Fruit fly (Drosophila melanogaster): ENCODE data around the gene Mtr3.

Gene Mtr3

dm6 chr3L:19929051-19929718 lies 15.7 kb upstream of the Mtr3 start (continued):
- TF ChIP-seq Hr39 (GFP tag; optimal IDR thresholded peaks at IDR 0.05) (peak; percentile 35), svp (GFP tag) (peak; percentile 38), CG8632 (GFP tag; optimal IDR thresholded peaks at IDR 0.05) (no peak)

dm6 chr3L:19928435-19929011 lies 15.0 kb upstream of the Mtr3 start, which contains the start of the genes CG8004 and RhoGDI:
TSS of gene CG8004 (minus strand) at chr3L:19928508.
TSS of gene RhoGDI (plus strand) at chr3L:19928743.
- TF ChIP-seq pdm3 (GFP tag; optimal IDR thresholded peaks at IDR 0.05) (peak; percentile 78), vri (GFP tag; optimal IDR thresholded peaks at IDR 0.05) (peak; percentile 96), lz (GFP tag; optimal IDR thresholded peaks at IDR 0.05) (peak; percentile 67), Sox102F (GFP tag; optimal IDR thresholded peaks at IDR 0.05) (peak; percentile 11), net (GFP tag; optimal IDR thresholded peaks at IDR 0.05) (peak; percentile 22), CG10631 (GFP tag; optimal IDR thresholded peaks at IDR 0.05) (peak; percentile 56), Eip93F (GFP tag; optimal IDR thresholded peaks at IDR 0.05) (peak; percentile 31), Eip78C (GFP tag) (peak; percentile 72), fd85E (GFP tag; optimal IDR thresholded peaks at IDR 0.05) (no peak), Sox15 (GFP tag; optimal IDR thresholded peaks at IDR 0.05) (peak; percentile 1), CG6163 (GFP tag; IDR thresholded peaks at IDR 0.05) (no peak), Hr38 (GFP tag; optimal IDR thresholded peaks at IDR 0.05) (no peak), CG6276 (GFP tag; optimal IDR thresholded peaks at IDR 0.05) (no peak), fd59A (GFP tag; optimal IDR thresholded peaks at IDR 0.05) (no peak), CG3032 (tag; optimal IDR thresholded peaks at IDR 0.05) (peak; percentile 60), Hr39 (GFP tag; optimal IDR thresholded peaks at IDR 0.05) (peak; percentile 69), CG8119 (GFP tag; IDR thresholded peaks at IDR 0.05) (no peak), acj6 (GFP tag; optimal IDR thresholded peaks at IDR 0.05) (peak; percentile 52), achi (GFP tag; optimal IDR thresholded peaks at IDR 0.05) (peak; percentile 67), topi (GFP tag; optimal IDR thresholded peaks at IDR 0.05) (peak; percentile 46), CG6854 (GFP tag; optimal IDR thresholded peaks at IDR 0.05) (no peak), salr (GFP tag; optimal IDR thresholded peaks at IDR 0.05) (no peak), Eip75B (GFP tag; optimal IDR thresholded peaks at IDR 0.05) (peak; percentile 61), dsx (GFP tag; optimal IDR thresholded peaks at IDR 0.05; ENCODE audit: poor library complexity, severe bottlenecking) (no peak), CG10669 (GFP tag; optimal IDR thresholded peaks at IDR 0.05) (peak; percentile 7), Ets96B (tag; optimal IDR thresholded peaks at IDR 0.05) (no peak), cyc (GFP tag; optimal IDR thresholded peaks at IDR 0.05) (peak; percentile 53), CG1621 (tag; optimal IDR thresholded peaks at IDR 0.05) (peak; percentile 7), Ets21C (GFP tag; optimal IDR thresholded peaks at IDR 0.05) (peak; percentile 60), fkh (GFP tag; optimal IDR thresholded peaks at IDR 0.05) (no peak), eg (GFP tag; IDR thresholded peaks at IDR 0.05) (peak; percentile 47; the same call in 2 of the 3 replicates), CG11294 (GFP tag; IDR thresholded peaks at IDR 0.05) (no peak), CG6792 (GFP tag; optimal IDR thresholded peaks at IDR 0.05) (peak; percentile 52), Hr4 (GFP tag; optimal IDR thresholded peaks at IDR 0.05) (peak; percentile 76), Met (GFP tag; optimal IDR thresholded peaks at IDR 0.05) (peak; percentile 61), CG3919 (GFP tag; optimal IDR thresholded peaks at IDR 0.05) (peak; percentile 59), CG32006 (GFP tag; optimal IDR thresholded peaks at IDR 0.05) (peak; percentile 40), Sox14 (GFP tag; optimal IDR thresholded peaks at IDR 0.05) (peak; percentile 89), spab (GFP tag; optimal IDR thresholded peaks at IDR 0.05) (no peak), ss (GFP tag; optimal IDR thresholded peaks at IDR 0.05) (no peak), Lpt (GFP tag; optimal IDR thresholded peaks at IDR 0.05) (no peak), dac (GFP tag; optimal IDR thresholded peaks at IDR 0.05) (no peak), CG16779 (tag; optimal IDR thresholded peaks at IDR 0.05) (no peak), CG4318 (GFP tag; optimal IDR thresholded peaks at IDR 0.05) (no peak), CG9139 (GFP tag; optimal IDR thresholded peaks at IDR 0.05) (no peak), CG8319 (GFP tag; optimal IDR thresholded peaks at IDR 0.05) (no peak), Blimp-1 (GFP tag; optimal IDR thresholded peaks at IDR 0.05) (no peak)

Data from whole organism, prepupa.